Worm (Caenorhabditis elegans) whole organism, L4 larva: Measurements from ENCODE around the gene rga-4.

Experiments used
- zag-1 ChIP-seq: fragments of 150-350 bp; optimal IDR thresholded peaks from 2 replicates; lab custom pipeline; 2014; ENCODE audit warnings: missing biosample characterization, missing genetic modification characterization
- ztf-11 ChIP-seq: fragments of 150-350 bp; optimal IDR thresholded peaks from 2 replicates; lab custom pipeline; 2014; ENCODE audit warnings: missing biosample characterization, missing genetic modification characterization

- TF ChIP-seq zag-1 (tag; lab: Kevin White, UChicago) (no peak), ztf-11 (tag; lab: Kevin White, UChicago) (no peak)
Observed at ce11 chrV:1341276-1342050, 41.6 kb downstream of the rga-4 start.
